Worm (Caenorhabditis elegans): Measurements from ENCODE around the gene W04E12.4.
"Not testable (repeated sequence)": the region's sequence is repeated elsewhere in the genome, so short reads cannot be mapped to it uniquely, and the experiment has no call there.

The W04E12.4 gene

ce11 chrV:19743305-19743704, at the start of gene W04E12.4:
Gene W04E12.4, plus strand, starts transcription at chrV:19743605.
- no peak for TF ChIP-seq ztf-11 (tag; optimal IDR thresholded peaks at IDR 0.05)
- TF ChIP-seq unc-62 (GFP tag; optimal IDR thresholded peaks at IDR 0.05), result no peak
- no peak for TF ChIP-seq pha-4 (tag; optimal IDR thresholded peaks at IDR 0.05)
- TF ChIP-seq mml-1 (tag; optimal IDR thresholded peaks at IDR 0.05), result no peak
- TF ChIP-seq nhr-25 (tag; optimal IDR thresholded peaks at IDR 0.05), result no peak
- TF ChIP-seq nhr-67 (tag; optimal IDR thresholded peaks at IDR 0.05), result no peak
- TF ChIP-seq nhr-76 (tag; optimal IDR thresholded peaks at IDR 0.05), result no peak
- no peak for TF ChIP-seq ceh-16 (tag; optimal IDR thresholded peaks at IDR 0.05)
- TF ChIP-seq fos-1 (tag; optimal IDR thresholded peaks at IDR 0.05), result no peak
- TF ChIP-seq ama-1 (optimal IDR thresholded peaks at IDR 0.05), result no peak
- no peak for TF ChIP-seq hmg-11 (tag; optimal IDR thresholded peaks at IDR 0.05)
- TF ChIP-seq unc-39 (tag; optimal IDR thresholded peaks at IDR 0.05), result no peak
- TF ChIP-seq ceh-28 (tag; optimal IDR thresholded peaks at IDR 0.05), result no peak
- TF ChIP-seq nhr-28 (tag; optimal IDR thresholded peaks at IDR 0.05), result no peak
- TF ChIP-seq nhr-23 (tag; optimal IDR thresholded peaks at IDR 0.05), result no peak
- TF ChIP-seq nhr-43 (tag; optimal IDR thresholded peaks at IDR 0.05; ENCODE audit: poor library complexity, severe bottlenecking), result no peak
- TF ChIP-seq elt-2 (tag; optimal IDR thresholded peaks at IDR 0.05), result no peak
- no peak for TF ChIP-seq eor-1 (tag; optimal IDR thresholded peaks at IDR 0.05)
- no peak for TF ChIP-seq nhr-237 (tag; optimal IDR thresholded peaks at IDR 0.05)
- TF ChIP-seq jun-1 (tag; optimal IDR thresholded peaks at IDR 0.05), result no peak

- TF ChIP-seq elt-2 (tag; optimal IDR thresholded peaks at IDR 0.05) (peak; percentile 91), fkh-2 (tag; optimal IDR thresholded peaks at IDR 0.05) (no peak), nfya-1 (tag; optimal IDR thresholded peaks at IDR 0.05; ENCODE audit: insufficient read depth) (no peak), pqm-1 (tag; optimal IDR thresholded peaks at IDR 0.05) (peak; percentile 81), elt-3 (tag; optimal IDR thresholded peaks at IDR 0.05) (no peak), ceh-28 (tag; optimal IDR thresholded peaks at IDR 0.05) (peak; percentile 43), snpc-4 (tag; optimal IDR thresholded peaks at IDR 0.05) (no peak), lsy-12 (tag; optimal IDR thresholded peaks at IDR 0.05) (no peak), pha-4 (tag; optimal IDR thresholded peaks at IDR 0.05) (peak; percentile 30), nhr-43 (tag; optimal IDR thresholded peaks at IDR 0.05; ENCODE audit: poor library complexity, severe bottlenecking) (no peak), fkh-10 (GFP tag; optimal IDR thresholded peaks at IDR 0.05) (no peak)
These were observed 45.8 kb upstream of the W04E12.4 start, which contains the start of the genes Y43F8C.13 and ani-3 for ce11 chrV:19697348-19698172. Gene Y43F8C.13, minus strand, starts transcription at chrV:19697398. Gene ani-3, plus strand, starts transcription at chrV:19697732.

- TF ChIP-seq nhr-77 (tag; optimal IDR thresholded peaks at IDR 0.05) (no peak), pqm-1 (tag; optimal IDR thresholded peaks at IDR 0.05) (no peak), nfya-1 (tag; optimal IDR thresholded peaks at IDR 0.05; ENCODE audit: insufficient read depth) (no peak), mdl-1 (tag; optimal IDR thresholded peaks at IDR 0.05) (no peak), aly-2 (tag; optimal IDR thresholded peaks at IDR 0.05) (no peak), nhr-23 (tag; optimal IDR thresholded peaks at IDR 0.05) (no peak), nhr-43 (tag; optimal IDR thresholded peaks at IDR 0.05; ENCODE audit: poor library complexity, severe bottlenecking) (no peak)
These were observed 34.6 kb upstream of the W04E12.4 start, which contains the start of gene srv-3 for ce11 chrV:19708849-19709248. Gene srv-3, minus strand, starts transcription at chrV:19708949.

- not testable (repeated sequence) for TF ChIP-seq ceh-16 (tag; optimal IDR thresholded peaks at IDR 0.05); ceh-82 (tag; optimal IDR thresholded peaks at IDR 0.05); ama-1 (optimal IDR thresholded peaks at IDR 0.05)
These were observed 32.9 kb upstream of the W04E12.4 start, which contains the start of gene Y43F8C.15 for ce11 chrV:19710514-19710913. Gene Y43F8C.15, minus strand, starts transcription at chrV:19710614.

ce11 chrV:19711646-19712045, 31.8 kb upstream of the W04E12.4 start, which contains the start of gene Y43F8C.23:
Gene Y43F8C.23, minus strand, starts transcription at chrV:19711746.
- TF ChIP-seq nhr-25, mml-1, ceh-82 (tag; optimal IDR thresholded peaks at IDR 0.05): not testable (repeated sequence)
